Worm (Caenorhabditis elegans): ENCODE measurements around the gene F56C9.10.
A peak's percentile ranks its signal among the peaks of the same experiment; 100 is the strongest.

F56C9.10 gene

ce11 chrIII:7336214-7336613, 1.1 kb upstream of the F56C9.10 start, which contains the start of gene gsp-2:
Gene gsp-2 (plus strand): TSS chrIII:7336587.
- TF ChIP-seq hmg-4 (GFP tag; optimal IDR thresholded peaks at IDR 0.05) = peak; percentile 10
- no peak for TF ChIP-seq tbx-11 (GFP tag; IDR thresholded peaks at IDR 0.05)
- no peak for TF ChIP-seq flt-1 (GFP tag; IDR thresholded peaks at IDR 0.05)
- TF ChIP-seq scrt-1 (GFP tag; IDR thresholded peaks at IDR 0.05) = no peak
- no peak for TF ChIP-seq B0310.2 (tag; optimal IDR thresholded peaks at IDR 0.05)

- TF ChIP-seq tra-4 (tag; optimal IDR thresholded peaks at IDR 0.05) (no peak), ceh-36 (tag; optimal IDR thresholded peaks at IDR 0.05) (no peak), B0310.2 (tag; optimal IDR thresholded peaks at IDR 0.05) (no peak)
Observed at ce11 chrIII:7331671-7332070, 3.4 kb downstream of the F56C9.10 start.

ce11 chrIII:7329155-7329732, 5.9 kb downstream of the F56C9.10 start, which contains the start of gene lab-2:
Gene lab-2 (minus strand): TSS chrIII:7329607.
- TF ChIP-seq ets-7 (tag; optimal IDR thresholded peaks at IDR 0.05) (no peak), sea-1 (GFP tag; conservative IDR thresholded peaks at IDR 0.05) (no peak), scrt-1 (GFP tag; IDR thresholded peaks at IDR 0.05) (no peak), flt-1 (GFP tag; IDR thresholded peaks at IDR 0.05) (no peak), aly-1 (tag; optimal IDR thresholded peaks at IDR 0.05) (no peak), hmbx-1 (tag; optimal IDR thresholded peaks at IDR 0.05) (no peak), B0310.2 (tag; optimal IDR thresholded peaks at IDR 0.05) (no peak), tbx-11 (GFP tag; IDR thresholded peaks at IDR 0.05) (no peak)

- TF ChIP-seq ceh-36 (tag; optimal IDR thresholded peaks at IDR 0.05) (no peak), ets-7 (tag; optimal IDR thresholded peaks at IDR 0.05) (no peak), flt-1 (GFP tag; IDR thresholded peaks at IDR 0.05) (no peak), tra-4 (tag; optimal IDR thresholded peaks at IDR 0.05) (no peak), tbx-37 (GFP tag; conservative IDR thresholded peaks at IDR 0.05) (no peak), tbx-11 (GFP tag; IDR thresholded peaks at IDR 0.05) (no peak), ceh-13 (GFP tag; optimal IDR thresholded peaks at IDR 0.05) (no peak), F13C5.2 (tag; optimal IDR thresholded peaks at IDR 0.05) (no peak), hmg-4 (GFP tag; optimal IDR thresholded peaks at IDR 0.05) (no peak), B0310.2 (tag; optimal IDR thresholded peaks at IDR 0.05) (no peak), aly-1 (tag; optimal IDR thresholded peaks at IDR 0.05) (no peak), hnd-1 (tag; optimal IDR thresholded peaks at IDR 0.05) (no peak), sea-1 (GFP tag; conservative IDR thresholded peaks at IDR 0.05) (no peak), ama-1 (optimal IDR thresholded peaks at IDR 0.05) (no peak), hmbx-1 (tag; optimal IDR thresholded peaks at IDR 0.05) (no peak), pes-1 (GFP tag; IDR thresholded peaks at IDR 0.05) (no peak), scrt-1 (GFP tag; IDR thresholded peaks at IDR 0.05) (no peak)
Observed at ce11 chrIII:7323331-7323730, 11.8 kb downstream of the F56C9.10 start.

ce11 chrIII:7322018-7322417, 13.1 kb downstream of the F56C9.10 start:
- TF ChIP-seq tbx-11 (GFP tag; IDR thresholded peaks at IDR 0.05) (no peak), tra-4 (tag; optimal IDR thresholded peaks at IDR 0.05) (no peak), hnd-1 (tag; optimal IDR thresholded peaks at IDR 0.05) (no peak), ceh-36 (tag; optimal IDR thresholded peaks at IDR 0.05) (no peak), hmg-4 (GFP tag; optimal IDR thresholded peaks at IDR 0.05) (no peak), sea-1 (GFP tag; conservative IDR thresholded peaks at IDR 0.05) (no peak), ets-7 (tag; optimal IDR thresholded peaks at IDR 0.05) (no peak), F13C5.2 (tag; optimal IDR thresholded peaks at IDR 0.05) (no peak), hmbx-1 (tag; optimal IDR thresholded peaks at IDR 0.05) (no peak), scrt-1 (GFP tag; IDR thresholded peaks at IDR 0.05) (no peak), aly-1 (tag; optimal IDR thresholded peaks at IDR 0.05) (no peak)

ce11 chrIII:7319390-7319789, 15.7 kb downstream of the F56C9.10 start, which contains the start of gene F56C9.8:
Gene F56C9.8 (minus strand): TSS chrIII:7319509.
- TF ChIP-seq aly-1 (tag; optimal IDR thresholded peaks at IDR 0.05) (no peak), ets-7 (tag; optimal IDR thresholded peaks at IDR 0.05) (no peak), ceh-13 (GFP tag; optimal IDR thresholded peaks at IDR 0.05) (no peak), sea-1 (GFP tag; conservative IDR thresholded peaks at IDR 0.05) (no peak)

- TF ChIP-seq hmg-4 (GFP tag; optimal IDR thresholded peaks at IDR 0.05) (no peak), F13C5.2 (tag; optimal IDR thresholded peaks at IDR 0.05) (no peak), flt-1 (GFP tag; IDR thresholded peaks at IDR 0.05) (no peak), ceh-13 (GFP tag; optimal IDR thresholded peaks at IDR 0.05) (no peak), hnd-1 (tag; optimal IDR thresholded peaks at IDR 0.05) (no peak), pes-1 (GFP tag; IDR thresholded peaks at IDR 0.05) (no peak), aly-1 (tag; optimal IDR thresholded peaks at IDR 0.05) (no peak), tbx-37 (GFP tag; conservative IDR thresholded peaks at IDR 0.05) (no peak), tra-4 (tag; optimal IDR thresholded peaks at IDR 0.05) (no peak), sea-1 (GFP tag; conservative IDR thresholded peaks at IDR 0.05) (no peak)
Observed at ce11 chrIII:7317354-7317753, 17.8 kb downstream of the F56C9.10 start.

- TF ChIP-seq flt-1 (GFP tag; IDR thresholded peaks at IDR 0.05) (no peak), hnd-1 (tag; optimal IDR thresholded peaks at IDR 0.05) (no peak), scrt-1 (GFP tag; IDR thresholded peaks at IDR 0.05) (no peak), hmg-4 (GFP tag; optimal IDR thresholded peaks at IDR 0.05) (no peak), ama-1 (optimal IDR thresholded peaks at IDR 0.05) (no peak), ceh-36 (tag; optimal IDR thresholded peaks at IDR 0.05) (no peak), F13C5.2 (tag; optimal IDR thresholded peaks at IDR 0.05) (no peak), tbx-11 (GFP tag; IDR thresholded peaks at IDR 0.05) (no peak), sea-1 (GFP tag; conservative IDR thresholded peaks at IDR 0.05) (no peak), tbx-37 (GFP tag; conservative IDR thresholded peaks at IDR 0.05) (no peak), pes-1 (GFP tag; IDR thresholded peaks at IDR 0.05) (no peak), aly-1 (tag; optimal IDR thresholded peaks at IDR 0.05) (no peak), tra-4 (tag; optimal IDR thresholded peaks at IDR 0.05) (no peak), ceh-13 (GFP tag; optimal IDR thresholded peaks at IDR 0.05) (no peak)
Observed at ce11 chrIII:7314927-7315547, 20.1 kb downstream of the F56C9.10 start, which contains the start of gene nspg-6. Gene nspg-6 (minus strand): TSS chrIII:7314977.

Measured in whole organism, early embryonic.